Fruit fly (Drosophila melanogaster) whole organism, wandering third instar larva: ENCODE measurements around the gene RpL34b.

Experiments
- Abd-B ChIP-seq: fragments of >200 bp; optimal IDR thresholded peaks from 2 replicates; lab custom pipeline; 2017; ENCODE audit warnings: missing biosample characterization, missing genetic modification characterization
- Dfd ChIP-seq: fragments of >200 bp; optimal IDR thresholded peaks from 2 replicates; lab custom pipeline; 2017; ENCODE audit warnings: missing biosample characterization, missing genetic modification characterization
- Hr78 ChIP-seq: fragments of >200 bp; optimal IDR thresholded peaks from 2 replicates; lab custom pipeline; 2017; ENCODE audit warnings: missing biosample characterization, missing genetic modification characterization
- Myc ChIP-seq: fragments of >200 bp; optimal IDR thresholded peaks from 2 replicates; lab custom pipeline; 2017
- br ChIP-seq: fragments of 200-800 bp; sonication (Bioruptor generic); optimal IDR thresholded peaks from 2 replicates; lab custom pipeline; 2016; ENCODE audit warnings: missing biosample characterization, missing genetic modification characterization
- h ChIP-seq: fragments of 200-800 bp; sonication (Bioruptor generic); optimal IDR thresholded peaks from 3 replicates; lab custom pipeline; 2016; ENCODE audit warnings: missing biosample characterization, mild to moderate bottlenecking, missing genetic modification characterization
- pan ChIP-seq: fragments of >200 bp; optimal IDR thresholded peaks from 2 replicates; lab custom pipeline; 2017
- usp ChIP-seq: fragments of >200 bp; optimal IDR thresholded peaks from 2 replicates; lab custom pipeline; 2017; ENCODE audit warnings: missing biosample characterization, missing genetic modification characterization

dm6 chr3R:9435898-9436297, 34.9 kb upstream of the RpL34b start:
- TF ChIP-seq Myc (lab: Kevin White, UChicago) (no peak), br (GFP tag; lab: Kevin White, UChicago) (no peak), Hr78 (GFP tag; lab: Kevin White, UChicago) (no peak), pan (lab: Kevin White, UChicago) (no peak), usp (GFP tag; lab: Kevin White, UChicago) (no peak), Abd-B (GFP tag; lab: Kevin White, UChicago) (no peak), h (no peak), Dfd (GFP tag; lab: Kevin White, UChicago) (no peak)
